Worm (Caenorhabditis elegans) whole organism, late embryonic: ENCODE measurements around the gene Y51H7C.13.

Experiments used
- ama-1 ChIP-seq: fragments of 150-350 bp; optimal IDR thresholded peaks from 2 replicates; lab custom pipeline; 2014
- ceh-14 ChIP-seq: sonication (generic microtip); optimal IDR thresholded peaks from 2 replicates; lab custom pipeline; 2016; ENCODE audit warnings: missing genotype, missing genetic modification characterization, missing compliant biosample characterization
- ceh-24 ChIP-seq: sonication (generic microtip); optimal IDR thresholded peaks from 2 replicates; lab custom pipeline; 2016; ENCODE audit warnings: mild to moderate bottlenecking, missing genetic modification characterization, missing compliant biosample characterization
- ceh-45 ChIP-seq: fragments of 200-800 bp; sonication (Bioruptor generic); IDR thresholded peaks from 2 replicates; pipeline ENCODE4 v1.3.6; 2022; ENCODE audit warnings: missing genetic modification reagents, missing genetic modification characterization, missing compliant biosample characterization
- ceh-48 ChIP-seq: sonication (generic microtip); optimal IDR thresholded peaks from 2 replicates; lab custom pipeline; 2016; ENCODE audit warnings: missing genetic modification characterization, inconsistent platforms, missing compliant biosample characterization
- ets-4 ChIP-seq: sonication (generic microtip); optimal IDR thresholded peaks from 2 replicates; lab custom pipeline; 2016; ENCODE audit warnings: missing genetic modification characterization, missing compliant biosample characterization
- fkh-6 ChIP-seq: sonication (generic microtip); optimal IDR thresholded peaks from 2 replicates; lab custom pipeline; 2016; ENCODE audit warnings: missing genetic modification characterization, missing compliant biosample characterization
- lin-11 ChIP-seq: fragments of 200-800 bp; sonication (Bioruptor generic); optimal IDR thresholded peaks from 2 replicates; lab custom pipeline; 2018; ENCODE audit warnings: mild to moderate bottlenecking, missing genetic modification characterization, missing compliant biosample characterization
- nfya-1 ChIP-seq: sonication (generic microtip); optimal IDR thresholded peaks from 2 replicates; lab custom pipeline; 2017; ENCODE audit warnings: missing genetic modification characterization, mild to moderate bottlenecking, missing compliant biosample characterization, antibody characterized with exemption, moderate library complexity
- nhr-232 ChIP-seq: sonication (generic microtip); optimal IDR thresholded peaks from 2 replicates; lab custom pipeline; 2016; ENCODE audit warnings: missing genetic modification characterization, missing compliant biosample characterization
- npax-4 ChIP-seq: sonication (generic microtip); optimal IDR thresholded peaks from 2 replicates; lab custom pipeline; 2016; ENCODE audit warnings: missing genetic modification characterization, missing compliant biosample characterization
- pros-1 ChIP-seq: fragments of 150-350 bp; optimal IDR thresholded peaks from 2 replicates; lab custom pipeline; 2014; ENCODE audit warnings: missing biosample characterization, missing genetic modification reagents, missing genetic modification characterization
- syd-9 ChIP-seq: sonication (generic microtip); optimal IDR thresholded peaks from 2 replicates; lab custom pipeline; 2016; ENCODE audit warnings: mild to moderate bottlenecking, missing genetic modification characterization, moderate library complexity, missing compliant biosample characterization
- unc-42 ChIP-seq: sonication (generic microtip); optimal IDR thresholded peaks from 2 replicates; lab custom pipeline; 2016; ENCODE audit warnings: missing genotype, missing genetic modification characterization, missing compliant biosample characterization
- ztf-16 ChIP-seq: sonication (generic microtip); optimal IDR thresholded peaks from 2 replicates; lab custom pipeline; 2017; ENCODE audit warnings: missing genetic modification characterization, missing compliant biosample characterization

Y51H7C.13 gene

ce11 chrII:1420806-1421463 lies 45.4 kb downstream of the Y51H7C.13 start:
- TF ChIP-seq ama-1 (no peak), unc-42 (tag; lab: Kevin White, UChicago) (no peak), ceh-14 (tag; lab: Kevin White, UChicago) (no peak), nfya-1 (tag; lab: Kevin White, UChicago) (no peak)

DNA sequence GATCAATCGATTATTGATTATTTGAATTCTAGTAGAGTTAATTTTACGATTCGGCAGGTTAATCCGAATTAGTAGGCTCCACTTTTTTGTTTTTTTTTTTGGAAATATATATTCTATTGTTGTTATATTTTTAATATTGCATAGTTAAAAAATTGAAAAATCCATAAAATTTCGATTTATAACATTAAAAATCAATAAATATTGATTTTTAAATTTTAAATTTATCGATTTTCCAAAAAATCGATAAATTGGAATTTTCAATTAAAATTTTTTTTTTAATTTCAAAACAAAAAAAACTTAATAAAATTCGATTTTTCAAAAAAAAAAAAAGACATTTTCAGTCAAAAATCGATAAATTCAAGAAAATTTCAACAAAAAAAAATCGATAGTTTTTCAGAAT lies 46.4 kb downstream of the Y51H7C.13 start:
- TF ChIP-seq lin-11 (tag; lab: Kevin White, UChicago) (no peak), ztf-16 (no peak), unc-42 (tag; lab: Kevin White, UChicago) (no peak), nhr-232 (tag; lab: Kevin White, UChicago) (no peak), fkh-6 (tag; lab: Kevin White, UChicago) (no peak), syd-9 (tag; lab: Kevin White, UChicago) (no peak), npax-4 (tag; lab: Kevin White, UChicago) (no peak), ceh-45 (GFP tag; lab: Robert Waterston, UW) (no peak), pros-1 (tag; lab: Kevin White, UChicago) (no peak), ceh-24 (tag; lab: Kevin White, UChicago) (no peak), ets-4 (tag; lab: Kevin White, UChicago) (no peak), ceh-48 (tag; lab: Kevin White, UChicago) (no peak)
